Fruit fly (Drosophila melanogaster): ENCODE measurements around the gene CG7991.

DNA sequence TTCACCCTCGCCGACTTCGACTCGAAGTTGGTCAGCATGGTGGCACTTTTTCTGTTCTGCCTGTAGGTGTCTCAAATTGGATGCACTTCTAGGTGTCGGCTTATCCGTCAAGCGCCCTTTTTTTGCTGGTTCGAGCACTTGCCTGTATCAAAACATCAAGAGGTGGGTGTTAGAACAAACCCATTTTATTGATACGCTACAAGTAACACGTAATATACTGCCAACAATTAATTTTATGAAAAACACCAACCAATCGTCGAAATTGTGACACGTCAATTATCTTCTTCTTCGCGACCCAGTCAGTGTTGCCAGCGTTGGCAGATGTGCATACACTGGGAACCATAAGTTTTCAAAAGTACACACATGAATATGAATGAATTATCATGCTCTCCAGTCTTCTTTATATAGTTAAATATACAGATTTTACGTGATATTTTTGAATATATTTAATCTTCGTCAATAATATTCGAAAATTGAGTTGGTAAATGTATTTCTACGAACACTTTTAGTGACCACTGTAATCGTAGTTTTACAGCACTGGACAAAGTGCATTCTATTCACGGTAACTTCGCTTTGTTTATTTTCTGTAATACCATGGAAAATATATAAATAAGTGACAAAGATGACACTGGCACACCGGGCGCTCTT lies 29.5 kb upstream of the CG7991 start, which contains the start of the genes alphaCOP and CG13919:
- TF ChIP-seq ttk (optimal IDR thresholded peaks at IDR 0.05) (no peak), psq (optimal IDR thresholded peaks at IDR 0.05) (no peak), Sin3A (optimal IDR thresholded peaks at IDR 0.05) (no peak), insv (optimal IDR thresholded peaks at IDR 0.05) (no peak), h (optimal IDR thresholded peaks at IDR 0.05) (no peak), Myc (optimal IDR thresholded peaks at IDR 0.05) (no peak)
